Fruit fly (Drosophila melanogaster): ENCODE data around the gene mRpL1.

The mRpL1 gene

DNA sequence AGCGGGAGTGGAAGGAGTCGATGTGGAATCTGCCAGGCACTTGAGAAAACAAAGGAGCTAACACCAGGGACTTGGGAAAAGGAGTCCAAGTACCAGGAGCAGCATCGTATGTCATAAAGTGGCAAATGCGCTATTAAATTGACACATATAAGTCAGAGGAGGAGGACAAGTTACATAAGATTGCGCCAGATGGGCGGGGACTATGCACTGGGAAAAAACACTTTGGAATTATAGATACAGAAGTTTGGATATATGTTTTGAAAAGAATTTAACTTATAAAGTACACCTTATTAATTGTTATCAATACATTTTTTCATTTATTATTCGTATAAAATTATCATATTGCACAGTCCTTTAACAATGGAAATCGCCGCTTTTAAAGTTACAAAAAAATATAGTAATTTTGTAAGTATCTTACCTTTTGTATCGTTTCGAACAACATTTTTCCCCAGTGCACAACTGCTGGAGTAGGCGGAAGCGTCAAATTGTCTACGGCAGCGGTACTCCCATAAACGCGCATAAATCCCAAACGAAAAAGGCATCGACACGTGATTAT lies 34.9 kb downstream of the mRpL1 start (continued):
- TF ChIP-seq CG2712 (tag; optimal IDR thresholded peaks at IDR 0.05) = peak; percentile 55
- peak; percentile 9 for TF ChIP-seq Ets65A (GFP tag)
- peak; percentile 22 for TF ChIP-seq CG7556 (GFP tag; optimal IDR thresholded peaks at IDR 0.05)
- TF ChIP-seq CG13775 (GFP tag; optimal IDR thresholded peaks at IDR 0.05) = peak; percentile 13
- peak; percentile 38 for TF ChIP-seq CG14710 (tag; optimal IDR thresholded peaks at IDR 0.05)
- TF ChIP-seq Hmr (GFP tag; optimal IDR thresholded peaks at IDR 0.05) = no peak
- peak; percentile 84 for TF ChIP-seq CG15696 (tag; optimal IDR thresholded peaks at IDR 0.05)
- peak; percentile 13 for TF ChIP-seq CG7839 (tag; optimal IDR thresholded peaks at IDR 0.05)
- peak; percentile 65 for TF ChIP-seq dmrt11E (tag; optimal IDR thresholded peaks at IDR 0.05)
- TF ChIP-seq eyg (GFP tag; optimal IDR thresholded peaks at IDR 0.05) = no peak
- peak; percentile 30 for TF ChIP-seq Ssrp (tag; optimal IDR thresholded peaks at IDR 0.05)
- 0 out of 2 replicates have a peak, but pooled peaks have one; percentile 26 for TF ChIP-seq CG31441 (GFP tag; IDR thresholded peaks at IDR 0.05)
- peak; percentile 41 for TF ChIP-seq nmo (GFP tag; optimal IDR thresholded peaks at IDR 0.05)
- peak; percentile 33 for TF ChIP-seq CG16815 (GFP tag; optimal IDR thresholded peaks at IDR 0.05)
- TF ChIP-seq sens (GFP tag) = peak; percentile 79
- TF ChIP-seq CG18011 (GFP tag; optimal IDR thresholded peaks at IDR 0.05) = no peak
- no peak for TF ChIP-seq prd (optimal IDR thresholded peaks at IDR 0.05)
- TF ChIP-seq prd (GFP tag; IDR thresholded peaks at IDR 0.05) = 0 out of 3 replicates have a peak, but pooled peaks have one; percentile 19
- TF ChIP-seq CG9215 (GFP tag; IDR thresholded peaks at IDR 0.05) = no peak
- peak; percentile 25 for TF ChIP-seq CoRest (tag; optimal IDR thresholded peaks at IDR 0.05)
- TF ChIP-seq CG4404 (GFP tag; IDR thresholded peaks at IDR 0.05) = peak; percentile 39
- peak; percentile 45 for TF ChIP-seq CG10267 (tag; optimal IDR thresholded peaks at IDR 0.05)
- peak; percentile 51 for TF ChIP-seq CG18262 (tag; optimal IDR thresholded peaks at IDR 0.05)

dm6 chr3R:8340675-8341275 lies 39.5 kb downstream of the mRpL1 start, which contains the start of the genes COX7A and Arl2:
Gene COX7A, minus strand, starts transcription at chr3R:8341043.
Gene Arl2, plus strand, starts transcription at chr3R:8341100.
- TF ChIP-seq pum (GFP tag; optimal IDR thresholded peaks at IDR 0.05) (no peak), CG8924 (tag; optimal IDR thresholded peaks at IDR 0.05) (peak; percentile 77), CG4854 (GFP tag; optimal IDR thresholded peaks at IDR 0.05) (no peak), gcm2 (GFP tag; optimal IDR thresholded peaks at IDR 0.05) (no peak), slp2 (GFP tag; optimal IDR thresholded peaks at IDR 0.05) (no peak), tin (GFP tag; optimal IDR thresholded peaks at IDR 0.05) (no peak), zen2 (GFP tag; IDR thresholded peaks at IDR 0.05; ENCODE audit: partially characterized antibody) (peak; percentile 95), CG34376 (GFP tag; optimal IDR thresholded peaks at IDR 0.05) (no peak), bigmax (GFP tag; optimal IDR thresholded peaks at IDR 0.05) (peak; percentile 26), sisA (GFP tag; IDR thresholded peaks at IDR 0.05) (no peak), B-H2 (GFP tag; optimal IDR thresholded peaks at IDR 0.05) (no peak), Dfd (GFP tag; optimal IDR thresholded peaks at IDR 0.05) (no peak), GATAe (GFP tag; conservative IDR thresholded peaks at IDR 0.05) (no peak), cg (GFP tag; optimal IDR thresholded peaks at IDR 0.05) (no peak), CG17568 (GFP tag; optimal IDR thresholded peaks at IDR 0.05) (no peak), Sry-β (GFP tag; optimal IDR thresholded peaks at IDR 0.05) (no peak), mld (GFP tag; IDR thresholded peaks at IDR 0.05; ENCODE audit: partially characterized antibody) (peak; percentile 93), mirr (GFP tag; optimal IDR thresholded peaks at IDR 0.05) (no peak), gce (GFP tag; IDR thresholded peaks at IDR 0.05) (no peak), kni (GFP tag; optimal IDR thresholded peaks at IDR 0.05) (no peak), CTCF (GFP tag; optimal IDR thresholded peaks at IDR 0.05) (no peak), pfk (GFP tag; optimal IDR thresholded peaks at IDR 0.05) (no peak), CG9797 (GFP tag; optimal IDR thresholded peaks at IDR 0.05) (no peak), Stat92E (GFP tag; optimal IDR thresholded peaks at IDR 0.05) (no peak), YL-1 (GFP tag; optimal IDR thresholded peaks at IDR 0.05) (peak; percentile 96), CG11560 (tag; IDR thresholded peaks at IDR 0.05) (no peak), Ada2b (GFP tag; IDR thresholded peaks at IDR 0.05) (no peak), CG17328 (GFP tag; IDR thresholded peaks at IDR 0.05) (no peak)
